Worm (Caenorhabditis elegans) whole organism, L4 larva: ENCODE results near the gene R02D3.8.

Experiments used
- F37D6.2 ChIP-seq: sonication (generic microtip); optimal IDR thresholded peaks from 2 replicates; lab custom pipeline; 2016; ENCODE audit warnings: mild to moderate bottlenecking, missing genetic modification characterization, missing compliant biosample characterization
- T20F7.1 ChIP-seq: fragments of 200-800 bp; sonication (Bioruptor generic); optimal IDR thresholded peaks from 2 replicates; lab custom pipeline; 2018; ENCODE audit warnings: mild to moderate bottlenecking, missing genetic modification characterization, missing compliant biosample characterization
- ZK546.5 ChIP-seq, 2 experiments: sonication (generic microtip); optimal IDR thresholded peaks; 2 replicates each; lab custom pipeline; 2017; ENCODE audit warnings: missing biosample characterization in 2 of 2, missing genetic modification characterization in 2 of 2
- ceh-28 ChIP-seq: fragments of 150-350 bp; optimal IDR thresholded peaks from 2 replicates; lab custom pipeline; 2014; ENCODE audit warnings: missing biosample characterization, missing genetic modification reagents, missing genetic modification characterization
- ceh-62 ChIP-seq: sonication (generic microtip); optimal IDR thresholded peaks from 2 replicates; lab custom pipeline; 2017; ENCODE audit warnings: missing biosample characterization, missing genetic modification characterization
- lin-29 ChIP-seq: fragments of 200-800 bp; sonication (Bioruptor generic); IDR thresholded peaks from 2 replicates; pipeline ENCODE4 v1.3.6; 2022; ENCODE audit warnings: missing genetic modification reagents, missing genetic modification characterization, missing compliant biosample characterization
- madf-9 ChIP-seq: fragments of 200-800 bp; sonication (Bioruptor generic); conservative IDR thresholded peaks from 2 replicates; pipeline ENCODE4 v1.3.6; 2022; ENCODE audit warnings: missing genetic modification reagents, missing genetic modification characterization, missing compliant biosample characterization
- mdl-1 ChIP-seq, 2 experiments: fragments of 150-350 bp in 1 of 2; sonication (generic microtip) in 1 of 2; optimal IDR thresholded peaks; 2 replicates each; lab custom pipeline; 2014 to 2017; ENCODE audit warnings: missing biosample characterization in 2 of 2, missing genetic modification characterization in 2 of 2
- mxl-3 ChIP-seq: fragments of 200-800 bp; sonication (Bioruptor generic); optimal IDR thresholded peaks from 2 replicates; lab custom pipeline; 2018; ENCODE audit warnings: mild to moderate bottlenecking, missing genetic modification characterization, missing compliant biosample characterization
- nhr-237 ChIP-seq: sonication (generic microtip); optimal IDR thresholded peaks from 2 replicates; lab custom pipeline; 2017; ENCODE audit warnings: missing biosample characterization, missing genetic modification characterization
- nhr-28 ChIP-seq: fragments of 150-350 bp; optimal IDR thresholded peaks from 2 replicates; lab custom pipeline; 2014; ENCODE audit warnings: missing biosample characterization, missing genetic modification characterization
- snpc-4 ChIP-seq: fragments of 150-350 bp; optimal IDR thresholded peaks from 2 replicates; lab custom pipeline; 2014; ENCODE audit warnings: missing biosample characterization, missing genetic modification characterization
- unc-62 ChIP-seq, 3 experiments: fragments of 150-350 bp in 1 of 3; sonication (generic microtip); optimal IDR thresholded peaks in 2 of 3; peaks in 1 of 3; 1 replicate in 1 of 3; 2 replicates in 2 of 3; lab custom pipeline; 2014 to 2017; ENCODE audit warnings: missing biosample characterization in 3 of 3, missing genetic modification characterization in 3 of 3, missing genetic modification reagents in 3 of 3, missing genotype in 1 of 3
- zfp-2 ChIP-seq: sonication (generic microtip); optimal IDR thresholded peaks from 2 replicates; lab custom pipeline; 2016; ENCODE audit warnings: mild to moderate bottlenecking, missing genetic modification characterization, missing compliant biosample characterization

- no peak for TF ChIP-seq nhr-237 (tag; lab: Kevin White, UChicago)
- TF ChIP-seq snpc-4 = no peak
- no peak for TF ChIP-seq unc-62 (GFP tag; optimal IDR thresholded peaks at IDR 0.05 in 1 of 2; lab: Kevin White, UChicago)
- no peak for TF ChIP-seq unc-62 (tag; optimal IDR thresholded peaks at IDR 0.05; lab: Kevin White, UChicago)
- TF ChIP-seq nhr-28 = peak; percentile 64
- no peak for TF ChIP-seq ceh-28 (tag; lab: Kevin White, UChicago)
- no peak for TF ChIP-seq mxl-3 (GFP tag; lab: Kevin White, UChicago)
- TF ChIP-seq T20F7.1 (GFP tag; lab: Kevin White, UChicago) = no peak
- no peak for TF ChIP-seq lin-29 (GFP tag; lab: Robert Waterston, UW)
- no peak for TF ChIP-seq mdl-1 (tag; optimal IDR thresholded peaks at IDR 0.05; lab: Kevin White, UChicago)
- TF ChIP-seq ZK546.5 (tag; optimal IDR thresholded peaks at IDR 0.05; lab: Kevin White, UChicago) = no peak
- TF ChIP-seq zfp-2 (tag; lab: Kevin White, UChicago) = no peak
- TF ChIP-seq F37D6.2 = no peak
- TF ChIP-seq ceh-62 (tag; lab: Kevin White, UChicago) = no peak
- TF ChIP-seq madf-9 (GFP tag; lab: Robert Waterston, UW) = no peak
Measured at ce11 chrIV:275146-275545, 18.1 kb upstream of the R02D3.8 start.
